Worm (Caenorhabditis elegans) whole organism, L1 larva: Measurements from ENCODE around the gene F37H8.6.

Experiments used
- ceh-8 ChIP-seq: fragments of 200-800 bp; sonication (Bioruptor generic); optimal IDR thresholded peaks from 2 replicates; lab custom pipeline; 2018; ENCODE audit warnings: mild to moderate bottlenecking, missing genetic modification characterization, moderate library complexity, missing compliant biosample characterization
- ceh-82 ChIP-seq, 3 experiments: fragments of 150-350 bp in 1 of 3; sonication (generic microtip) in 2 of 3; optimal IDR thresholded peaks; 2 replicates each; lab custom pipeline; 2014 to 2017; ENCODE audit warnings: missing biosample characterization in 3 of 3, missing genetic modification characterization in 3 of 3
- dpl-1 ChIP-seq, 3 experiments: fragments of 150-350 bp in 2 of 3; sonication (generic microtip) in 1 of 3; optimal IDR thresholded peaks; 2 replicates each; lab custom pipeline; 2014 to 2017; ENCODE audit warnings: missing biosample characterization in 3 of 3, missing genetic modification characterization in 3 of 3, missing genetic modification reagents in 3 of 3
- efl-1 ChIP-seq, 4 experiments: fragments of 150-350 bp; optimal IDR thresholded peaks in 3 of 4; peaks in 1 of 4; 1 replicate in 1 of 4; 2 replicates in 3 of 4; lab custom pipeline; 2014; ENCODE audit warnings: missing biosample characterization in 2 of 4, missing genetic modification characterization in 2 of 4, missing genetic modification reagents in 2 of 4
- elt-2 ChIP-seq: sonication (generic microtip); optimal IDR thresholded peaks from 2 replicates; lab custom pipeline; 2016; ENCODE audit warnings: missing genetic modification characterization, mild to moderate bottlenecking, inconsistent platforms, missing compliant biosample characterization, missing genetic modification reagents
- elt-3 ChIP-seq, 6 experiments: fragments of 150-350 bp in 1 of 6; sonication (generic microtip); optimal IDR thresholded peaks; 2 replicates each; lab custom pipeline; 2017 to 2018; ENCODE audit warnings: missing biosample characterization in 6 of 6, missing genetic modification characterization in 6 of 6, inconsistent platforms in 1 of 6
- ets-5 ChIP-seq: fragments of 200-800 bp; sonication (Bioruptor generic); IDR thresholded peaks from 2 replicates; pipeline ENCODE4 v1.3.6; 2022; ENCODE audit warnings: missing genetic modification characterization, missing compliant biosample characterization
- fkh-8 ChIP-seq: sonication (generic microtip); optimal IDR thresholded peaks from 2 replicates; lab custom pipeline; 2016; ENCODE audit warnings: mild to moderate bottlenecking, missing genetic modification characterization, missing compliant biosample characterization
- hlh-4 ChIP-seq: sonication (generic microtip); optimal IDR thresholded peaks from 2 replicates; lab custom pipeline; 2016; ENCODE audit warnings: mild to moderate bottlenecking, missing genetic modification characterization, missing compliant biosample characterization
- lin-14 ChIP-seq: fragments of 200-800 bp; sonication (Bioruptor generic); optimal IDR thresholded peaks from 2 replicates; lab custom pipeline; 2018; ENCODE audit warnings: mild to moderate bottlenecking, missing genetic modification characterization, moderate library complexity, missing compliant biosample characterization
- lin-15B ChIP-seq: fragments of 150-350 bp; sonication (generic microtip); optimal IDR thresholded peaks from 3 replicates; lab custom pipeline; 2014; ENCODE audit warnings: missing biosample characterization, missing genetic modification characterization
- lin-35 ChIP-seq, 2 experiments: fragments of 150-350 bp; optimal IDR thresholded peaks; 2 replicates each; lab custom pipeline; 2014; ENCODE audit warnings: missing biosample characterization in 2 of 2, missing genetic modification characterization in 2 of 2, missing genetic modification reagents in 2 of 2
- lsy-2 ChIP-seq, 2 experiments: fragments of 150-350 bp; optimal IDR thresholded peaks; 2 replicates each; lab custom pipeline; 2014; ENCODE audit warnings: missing biosample characterization in 2 of 2, missing genetic modification characterization in 2 of 2
- mdl-1 ChIP-seq, 2 experiments: fragments of 150-350 bp; optimal IDR thresholded peaks; 2 replicates each; lab custom pipeline; 2014 to 2017; ENCODE audit warnings: missing biosample characterization in 2 of 2, missing genetic modification characterization in 2 of 2, inconsistent platforms in 1 of 2
- mef-2 ChIP-seq: fragments of 150-350 bp; optimal IDR thresholded peaks from 2 replicates; lab custom pipeline; 2014; ENCODE audit warnings: missing biosample characterization, missing genetic modification characterization
- mep-1 ChIP-seq: fragments of 150-350 bp; optimal IDR thresholded peaks from 2 replicates; lab custom pipeline; 2014; ENCODE audit warnings: missing biosample characterization, missing genetic modification characterization
- nhr-11 ChIP-seq: fragments of 150-350 bp; optimal IDR thresholded peaks from 2 replicates; lab custom pipeline; 2014; ENCODE audit warnings: missing biosample characterization, missing genetic modification characterization
- nhr-19 ChIP-seq: fragments of 200-800 bp; sonication (Bioruptor generic); conservative IDR thresholded peaks from 2 replicates; pipeline ENCODE4 v1.3.6; 2022; ENCODE audit warnings: missing genetic modification characterization, missing compliant biosample characterization
- nhr-20 ChIP-seq: sonication (generic microtip); optimal IDR thresholded peaks from 2 replicates; lab custom pipeline; 2016; ENCODE audit warnings: mild to moderate bottlenecking, missing genetic modification characterization, missing compliant biosample characterization
- nhr-47 ChIP-seq: sonication (generic microtip); optimal IDR thresholded peaks from 2 replicates; lab custom pipeline; 2016; ENCODE audit warnings: mild to moderate bottlenecking, missing genetic modification characterization, moderate library complexity, missing compliant biosample characterization
- nhr-71 ChIP-seq: sonication (generic microtip); optimal IDR thresholded peaks from 2 replicates; lab custom pipeline; 2016; ENCODE audit warnings: mild to moderate bottlenecking, missing genetic modification characterization, moderate library complexity, missing compliant biosample characterization
- nhr-77 ChIP-seq: fragments of 150-350 bp; optimal IDR thresholded peaks from 2 replicates; lab custom pipeline; 2014; ENCODE audit warnings: missing biosample characterization, missing genetic modification characterization
- nhr-85 ChIP-seq: sonication (generic microtip); peaks from one replicate; lab custom pipeline; 2016; ENCODE audit warnings: missing genetic modification characterization, inconsistent platforms, missing compliant biosample characterization
- pax-3 ChIP-seq: fragments of 200-800 bp; sonication (Bioruptor generic); optimal IDR thresholded peaks from 2 replicates; lab custom pipeline; 2018; ENCODE audit warnings: mild to moderate bottlenecking, missing genetic modification characterization, moderate library complexity, missing compliant biosample characterization
- rnt-1 ChIP-seq: sonication (generic microtip); optimal IDR thresholded peaks from 2 replicates; lab custom pipeline; 2016; ENCODE audit warnings: mild to moderate bottlenecking, missing genetic modification characterization, moderate library complexity, missing compliant biosample characterization
- snu-23 ChIP-seq: sonication (generic microtip); optimal IDR thresholded peaks from 2 replicates; lab custom pipeline; 2016; ENCODE audit warnings: missing genetic modification characterization, missing compliant biosample characterization
- swsn-7 ChIP-seq: sonication (generic microtip); optimal IDR thresholded peaks from 2 replicates; lab custom pipeline; 2016; ENCODE audit warnings: missing genetic modification characterization, missing compliant biosample characterization
- tbx-2 ChIP-seq: sonication (generic microtip); optimal IDR thresholded peaks from 2 replicates; lab custom pipeline; 2016; ENCODE audit warnings: missing genetic modification characterization, missing compliant biosample characterization
- unc-130 ChIP-seq: fragments of 150-350 bp; optimal IDR thresholded peaks from 2 replicates; lab custom pipeline; 2017; ENCODE audit warnings: missing biosample characterization, missing genetic modification characterization, inconsistent platforms
- zag-1 ChIP-seq: fragments of 150-350 bp; optimal IDR thresholded peaks from 2 replicates; lab custom pipeline; 2014; ENCODE audit warnings: missing biosample characterization, missing genetic modification characterization
- ztf-11 ChIP-seq, 2 experiments: sonication (generic microtip); optimal IDR thresholded peaks; 2 replicates each; lab custom pipeline; 2016 to 2017; ENCODE audit warnings: missing genetic modification characterization in 2 of 2, missing biosample characterization in 1 of 2, missing compliant biosample characterization in 1 of 2

Gene F37H8.6

ce11 chrII:11185728-11186127 lies 8.5 kb upstream of the F37H8.6 start, which contains the start of gene sfxn-1.2:
sfxn-1.2 (plus strand) TSS chrII:11186028.
- TF ChIP-seq nhr-11 (tag; lab: Kevin White, UChicago) (no peak), swsn-7 (tag; lab: Kevin White, UChicago) (no peak), ceh-82 (tag; optimal IDR thresholded peaks at IDR 0.05; lab: Kevin White, UChicago) (no peak), elt-3 (tag; optimal IDR thresholded peaks at IDR 0.05; lab: Kevin White, UChicago) (no peak), nhr-47 (tag; lab: Kevin White, UChicago) (no peak), nhr-77 (tag; lab: Kevin White, UChicago) (no peak), pax-3 (tag; lab: Kevin White, UChicago) (no peak), lin-35 (GFP tag; optimal IDR thresholded peaks at IDR 0.05; lab: Kevin White, UChicago) (no peak)

- TF ChIP-seq nhr-19 (GFP tag; lab: Robert Waterston, UW) = peak; percentile 15; the same call in 1 of the 2 replicates
- TF ChIP-seq lin-14 (GFP tag; lab: Kevin White, UChicago) = peak; percentile 52
- no peak for TF ChIP-seq zag-1
- TF ChIP-seq ztf-11 (tag; optimal IDR thresholded peaks at IDR 0.05; lab: Kevin White, UChicago) = no peak
- peak; percentile 24 for TF ChIP-seq swsn-7 (tag; lab: Kevin White, UChicago)
- peak; percentile 34 for TF ChIP-seq nhr-20
- TF ChIP-seq snu-23 (GFP tag; lab: Kevin White, UChicago) = peak; percentile 25
- peak; percentile 51 for TF ChIP-seq rnt-1 (tag; lab: Kevin White, UChicago)
- TF ChIP-seq nhr-71 (tag; lab: Kevin White, UChicago) = peak; percentile 29
- peak; percentile 51 for TF ChIP-seq nhr-47 (tag; lab: Kevin White, UChicago)
- no peak for TF ChIP-seq hlh-4 (tag; lab: Kevin White, UChicago)
- peak in 1 of 3 experiments; percentile 30 for TF ChIP-seq dpl-1 (GFP tag; optimal IDR thresholded peaks at IDR 0.05; lab: Kevin White, UChicago)
- no peak for TF ChIP-seq fkh-8 (tag; lab: Kevin White, UChicago)
- TF ChIP-seq efl-1 (optimal IDR thresholded peaks at IDR 0.05; lab: Kevin White, UChicago) = peak; percentile 33 to 34
- TF ChIP-seq efl-1 (GFP tag; optimal IDR thresholded peaks at IDR 0.05 in 1 of 2; lab: Kevin White, UChicago) = peak in 1 of 2 experiments; percentile 92
- TF ChIP-seq lsy-2 (tag; optimal IDR thresholded peaks at IDR 0.05; lab: Kevin White, UChicago) = peak; percentile 25 to 41
- no peak for TF ChIP-seq mef-2 (tag; lab: Kevin White, UChicago)
- peak in 1 of 2 experiments; percentile 24 for TF ChIP-seq lin-35 (GFP tag; optimal IDR thresholded peaks at IDR 0.05; lab: Kevin White, UChicago)
- peak in 1 of 3 experiments; percentile 40 for TF ChIP-seq ceh-82 (tag; optimal IDR thresholded peaks at IDR 0.05; lab: Kevin White, UChicago)
- TF ChIP-seq unc-130 (tag; lab: Kevin White, UChicago) = no peak
- TF ChIP-seq, all 84 proteins: peak for 13
These were observed 7.6 kb upstream of the F37H8.6 start, which contains the start of gene lir-3 for ce11 chrII:11184757-11185341. lir-3 (minus strand) TSS chrII:11184807.

- TF ChIP-seq elt-2 (tag; lab: Kevin White, UChicago) (peak; percentile 9), nhr-85 (tag; lab: Kevin White, UChicago) (peak; percentile 63), lin-15B (tag; lab: Kevin White, UChicago) (no peak), lin-14 (GFP tag; lab: Kevin White, UChicago) (peak; percentile 45), fkh-8 (tag; lab: Kevin White, UChicago) (peak; percentile 44), lin-35 (GFP tag; optimal IDR thresholded peaks at IDR 0.05; lab: Kevin White, UChicago) (peak in 1 of 2 experiments; percentile 27), swsn-7 (tag; lab: Kevin White, UChicago) (no peak), ceh-82 (tag; optimal IDR thresholded peaks at IDR 0.05; lab: Kevin White, UChicago) (peak in 1 of 3 experiments; percentile 3), ets-5 (no peak), nhr-19 (GFP tag; lab: Robert Waterston, UW) (0 out of 2 replicates have a peak, but pooled peaks have one; percentile 4), tbx-2 (tag; lab: Kevin White, UChicago) (peak; percentile 2), hlh-4 (tag; lab: Kevin White, UChicago) (no peak), ceh-8 (GFP tag; lab: Kevin White, UChicago) (no peak), mdl-1 (tag; optimal IDR thresholded peaks at IDR 0.05; lab: Kevin White, UChicago) (no peak), snu-23 (GFP tag; lab: Kevin White, UChicago) (peak; percentile 25), nhr-71 (tag; lab: Kevin White, UChicago) (peak; percentile 37), nhr-20 (peak; percentile 51)
- TF ChIP-seq, all 84 proteins: peak for 11
These were observed 4.0 kb upstream of the F37H8.6 start, which contains the start of gene bigr-1 for ce11 chrII:11181250-11181704. bigr-1 (plus strand) TSS chrII:11181654.

- TF ChIP-seq mep-1 (tag; lab: Kevin White, UChicago) (no peak), nhr-85 (tag; lab: Kevin White, UChicago) (peak; percentile 61)
These were observed 1.5 kb upstream of the F37H8.6 start for ce11 chrII:11178737-11179136.
